Worm (Caenorhabditis elegans) whole organism, mixed stage, embryonic: Measurements from ENCODE around the gene mpz-5.

Experiments
- M03D4.4 ChIP-seq: sonication (generic microtip); optimal IDR thresholded peaks from 2 replicates; lab custom pipeline; 2017; ENCODE audit warnings: mild to moderate bottlenecking, missing genetic modification characterization, missing compliant biosample characterization
- bed-3 ChIP-seq: fragments of 200-800 bp; sonication (Bioruptor generic); optimal IDR thresholded peaks from 3 replicates; lab custom pipeline; 2018; ENCODE audit warnings: mild to moderate bottlenecking, missing genetic modification characterization, moderate library complexity, missing compliant biosample characterization
- blmp-1 ChIP-seq: fragments of 150-350 bp; optimal IDR thresholded peaks from 2 replicates; lab custom pipeline; 2014; ENCODE audit warnings: missing biosample characterization, missing genetic modification characterization
- ceh-39 ChIP-seq: fragments of 150-350 bp; optimal IDR thresholded peaks from 2 replicates; lab custom pipeline; 2014; ENCODE audit warnings: missing biosample characterization, missing genetic modification characterization
- ceh-43 ChIP-seq: fragments of 200-800 bp; sonication (Bioruptor generic); optimal IDR thresholded peaks from 2 replicates; lab custom pipeline; 2018; ENCODE audit warnings: mild to moderate bottlenecking, missing genetic modification characterization, moderate library complexity, missing compliant biosample characterization
- ceh-83 ChIP-seq: fragments of 200-800 bp; sonication (Bioruptor generic); optimal IDR thresholded peaks from 2 replicates; lab custom pipeline; 2018; ENCODE audit warnings: mild to moderate bottlenecking, missing genetic modification characterization, missing compliant biosample characterization
- ces-1 ChIP-seq: fragments of 150-350 bp; optimal IDR thresholded peaks from 2 replicates; lab custom pipeline; 2014; ENCODE audit warnings: missing biosample characterization, missing genetic modification reagents, missing genetic modification characterization
- cnd-1 ChIP-seq: fragments of 200-800 bp; sonication (Bioruptor generic); optimal IDR thresholded peaks from 2 replicates; lab custom pipeline; 2018; ENCODE audit warnings: mild to moderate bottlenecking, missing genetic modification characterization, missing compliant biosample characterization
- drap-1 ChIP-seq: fragments of 200-800 bp; sonication (Bioruptor generic); optimal IDR thresholded peaks from 3 replicates; lab custom pipeline; 2018; ENCODE audit warnings: mild to moderate bottlenecking, missing genetic modification characterization, missing compliant biosample characterization
- ham-2 ChIP-seq: fragments of 200-800 bp; sonication (Bioruptor generic); optimal IDR thresholded peaks from 2 replicates; lab custom pipeline; 2018; ENCODE audit warnings: mild to moderate bottlenecking, missing genetic modification characterization, missing compliant biosample characterization
- hlh-1 ChIP-seq: fragments of 150-350 bp; optimal IDR thresholded peaks from 2 replicates; lab custom pipeline; 2014; ENCODE audit warnings: missing biosample characterization, missing genetic modification reagents, missing genetic modification characterization
- lin-13 ChIP-seq: fragments of 150-350 bp; optimal IDR thresholded peaks from 2 replicates; lab custom pipeline; 2014; ENCODE audit warnings: missing biosample characterization, missing genetic modification characterization
- lin-32 ChIP-seq: fragments of 200-800 bp; sonication (Bioruptor generic); optimal IDR thresholded peaks from 2 replicates; lab custom pipeline; 2018; ENCODE audit warnings: mild to moderate bottlenecking, missing genetic modification characterization, missing compliant biosample characterization
- lsy-2 ChIP-seq: fragments of 150-350 bp; optimal IDR thresholded peaks from 2 replicates; lab custom pipeline; 2014; ENCODE audit warnings: missing biosample characterization, missing genetic modification characterization
- mab-5 ChIP-seq: fragments of 150-350 bp; optimal IDR thresholded peaks from 2 replicates; lab custom pipeline; 2014; ENCODE audit warnings: missing biosample characterization, missing genetic modification characterization
- mep-1 ChIP-seq: fragments of 150-350 bp; optimal IDR thresholded peaks from 2 replicates; lab custom pipeline; 2017; ENCODE audit warnings: missing biosample characterization, missing genetic modification reagents, missing genetic modification characterization, inconsistent platforms
- mls-2 ChIP-seq: sonication (generic microtip); optimal IDR thresholded peaks from 2 replicates; lab custom pipeline; 2016; ENCODE audit warnings: mild to moderate bottlenecking, missing genetic modification characterization, moderate library complexity, missing compliant biosample characterization
- nhr-12 ChIP-seq: fragments of 150-350 bp; optimal IDR thresholded peaks from 2 replicates; lab custom pipeline; 2014; ENCODE audit warnings: missing biosample characterization, missing genetic modification characterization
- nhr-2 ChIP-seq: fragments of 150-350 bp; optimal IDR thresholded peaks from 2 replicates; lab custom pipeline; 2014; ENCODE audit warnings: missing biosample characterization, missing genetic modification characterization
- nhr-237 ChIP-seq: fragments of 150-350 bp; optimal IDR thresholded peaks from 2 replicates; lab custom pipeline; 2014; ENCODE audit warnings: missing biosample characterization, missing genetic modification characterization
- nhr-28 ChIP-seq: fragments of 150-350 bp; optimal IDR thresholded peaks from 2 replicates; lab custom pipeline; 2014; ENCODE audit warnings: missing biosample characterization, missing genetic modification characterization
- nhr-76 ChIP-seq: sonication (generic microtip); optimal IDR thresholded peaks from 2 replicates; lab custom pipeline; 2017; ENCODE audit warnings: missing biosample characterization, missing genetic modification characterization
- pha-4 ChIP-seq: fragments of 150-350 bp; optimal IDR thresholded peaks from 2 replicates; lab custom pipeline; 2018; ENCODE audit warnings: missing biosample characterization, missing genetic modification reagents, missing genetic modification characterization
- sem-2 ChIP-seq: fragments of 200-800 bp; sonication (Bioruptor generic); optimal IDR thresholded peaks from 2 replicates; lab custom pipeline; 2018; ENCODE audit warnings: mild to moderate bottlenecking, missing genetic modification characterization, missing compliant biosample characterization
- snpc-4 ChIP-seq: fragments of 150-350 bp; optimal IDR thresholded peaks from 2 replicates; lab custom pipeline; 2014; ENCODE audit warnings: missing biosample characterization, missing genetic modification characterization
- sptf-1 ChIP-seq: sonication (generic microtip); optimal IDR thresholded peaks from 2 replicates; lab custom pipeline; 2017; ENCODE audit warnings: mild to moderate bottlenecking, missing genetic modification characterization, moderate library complexity, missing compliant biosample characterization
- tbx-8 ChIP-seq: fragments of 200-800 bp; sonication (Bioruptor generic); optimal IDR thresholded peaks from 2 replicates; lab custom pipeline; 2018; ENCODE audit warnings: mild to moderate bottlenecking, missing genetic modification characterization, moderate library complexity, missing compliant biosample characterization
- unc-120 ChIP-seq: sonication (generic microtip); optimal IDR thresholded peaks from 2 replicates; lab custom pipeline; 2017; ENCODE audit warnings: missing genetic modification characterization, missing compliant biosample characterization; ENCODE audit not compliant: poor library complexity, severe bottlenecking
- unc-39 ChIP-seq: fragments of 150-350 bp; optimal IDR thresholded peaks from 2 replicates; lab custom pipeline; 2014; ENCODE audit warnings: missing biosample characterization, missing genetic modification characterization
- unc-62 ChIP-seq: fragments of 150-350 bp; optimal IDR thresholded peaks from 2 replicates; lab custom pipeline; 2014; ENCODE audit warnings: missing biosample characterization, missing genetic modification reagents, missing genetic modification characterization
- zip-8 ChIP-seq: fragments of 150-350 bp; optimal IDR thresholded peaks from 2 replicates; lab custom pipeline; 2014; ENCODE audit warnings: missing biosample characterization, missing genetic modification characterization
- ztf-11 ChIP-seq: fragments of 150-350 bp; optimal IDR thresholded peaks from 2 replicates; lab custom pipeline; 2014; ENCODE audit warnings: missing biosample characterization, missing genetic modification characterization

The mpz-5 gene

ce11 chrIV:10387113-10387512, 13.5 kb upstream of the mpz-5 start, which contains the start of gene nfu-1:
Gene nfu-1, plus strand, starts transcription at chrIV:10387413.
- TF ChIP-seq cnd-1 (no peak), nhr-12 (tag; lab: Kevin White, UChicago) (no peak), sem-2 (no peak), nhr-2 (tag; lab: Kevin White, UChicago) (no peak), M03D4.4 (no peak), nhr-237 (tag; lab: Kevin White, UChicago) (no peak), mab-5 (tag; lab: Kevin White, UChicago) (no peak), unc-39 (tag; lab: Kevin White, UChicago) (no peak), ztf-11 (tag; lab: Kevin White, UChicago) (no peak), snpc-4 (tag; lab: Kevin White, UChicago) (no peak), pha-4 (tag; lab: Kevin White, UChicago) (no peak), mls-2 (no peak), nhr-76 (tag; lab: Kevin White, UChicago) (no peak), lin-32 (no peak), hlh-1 (tag; lab: Kevin White, UChicago) (no peak), unc-62 (no peak)

- no peak for TF ChIP-seq nhr-28 (tag; lab: Kevin White, UChicago)
- TF ChIP-seq ham-2 (GFP tag; lab: Kevin White, UChicago), result no peak
- no peak for TF ChIP-seq nhr-2 (tag; lab: Kevin White, UChicago)
- TF ChIP-seq tbx-8 (GFP tag; lab: Kevin White, UChicago), result no peak
- TF ChIP-seq pha-4 (tag; lab: Kevin White, UChicago), result no peak
- TF ChIP-seq ceh-43 (GFP tag; lab: Kevin White, UChicago), result no peak
- TF ChIP-seq ceh-83, result no peak
- TF ChIP-seq nhr-12 (tag; lab: Kevin White, UChicago), result no peak
- TF ChIP-seq nhr-237 (tag; lab: Kevin White, UChicago), result no peak
- TF ChIP-seq unc-120 (tag; lab: Kevin White, UChicago), result no peak
- TF ChIP-seq nhr-76 (tag; lab: Kevin White, UChicago), result no peak
- TF ChIP-seq unc-62, result no peak
- no peak for TF ChIP-seq cnd-1
- TF ChIP-seq lin-32, result no peak
- TF ChIP-seq bed-3, result no peak
- no peak for TF ChIP-seq unc-39 (tag; lab: Kevin White, UChicago)
- TF ChIP-seq sem-2, result no peak
- TF ChIP-seq, all 35 proteins: peak for 0
Measured at ce11 chrIV:10382894-10383293, 9.3 kb upstream of the mpz-5 start.

- TF ChIP-seq unc-120 (tag; lab: Kevin White, UChicago) (no peak), zip-8 (no peak), lsy-2 (no peak), cnd-1 (no peak), nhr-12 (tag; lab: Kevin White, UChicago) (no peak), drap-1 (GFP tag; lab: Kevin White, UChicago) (no peak), ham-2 (GFP tag; lab: Kevin White, UChicago) (no peak), M03D4.4 (no peak), pha-4 (tag; lab: Kevin White, UChicago) (no peak), nhr-76 (tag; lab: Kevin White, UChicago) (no peak), blmp-1 (tag; lab: Kevin White, UChicago) (no peak), mab-5 (tag; lab: Kevin White, UChicago) (no peak)
Measured at ce11 chrIV:10381035-10381434, 7.4 kb upstream of the mpz-5 start.

- no peak for TF ChIP-seq sem-2
- no peak for TF ChIP-seq mab-5 (tag; lab: Kevin White, UChicago)
- no peak for TF ChIP-seq drap-1 (GFP tag; lab: Kevin White, UChicago)
- TF ChIP-seq unc-62, result no peak
- TF ChIP-seq ham-2 (GFP tag; lab: Kevin White, UChicago), result peak; percentile 45
- TF ChIP-seq cnd-1, result no peak
- no peak for TF ChIP-seq ceh-39
- TF ChIP-seq pha-4 (tag; lab: Kevin White, UChicago), result peak; percentile 2
- no peak for TF ChIP-seq snpc-4 (tag; lab: Kevin White, UChicago)
- peak; percentile 1 for TF ChIP-seq ztf-11 (tag; lab: Kevin White, UChicago)
- peak; percentile 6 for TF ChIP-seq unc-120 (tag; lab: Kevin White, UChicago)
- no peak for TF ChIP-seq mep-1
- TF ChIP-seq hlh-1 (tag; lab: Kevin White, UChicago), result no peak
- no peak for TF ChIP-seq tbx-8 (GFP tag; lab: Kevin White, UChicago)
- TF ChIP-seq ces-1, result peak; percentile 57
- TF ChIP-seq blmp-1 (tag; lab: Kevin White, UChicago), result no peak
- TF ChIP-seq ceh-83, result no peak
- TF ChIP-seq nhr-237 (tag; lab: Kevin White, UChicago), result no peak
- TF ChIP-seq nhr-12 (tag; lab: Kevin White, UChicago), result no peak
- no peak for TF ChIP-seq zip-8
- TF ChIP-seq lin-32, result no peak
- TF ChIP-seq ceh-43 (GFP tag; lab: Kevin White, UChicago), result no peak
- TF ChIP-seq sptf-1 (tag; lab: Kevin White, UChicago), result no peak
- no peak for TF ChIP-seq lsy-2
- TF ChIP-seq lin-13 (tag; lab: Kevin White, UChicago), result no peak
- no peak for TF ChIP-seq nhr-2 (tag; lab: Kevin White, UChicago)
- no peak for TF ChIP-seq nhr-76 (tag; lab: Kevin White, UChicago)
- no peak for TF ChIP-seq bed-3
- TF ChIP-seq unc-39 (tag; lab: Kevin White, UChicago), result no peak
Measured at ce11 chrIV:10380626-10381025, 7.0 kb upstream of the mpz-5 start.
